Fruit fly (Drosophila melanogaster) whole organism, adult: ENCODE measurements around the gene CG3662.

Experiments used
- CG11617 ChIP-seq: fragments of 200-800 bp; sonication (Bioruptor generic); optimal IDR thresholded peaks from 2 replicates; lab custom pipeline; 2017; ENCODE audit warnings: mild to moderate bottlenecking, missing biosample characterization, missing genetic modification reagents, missing genetic modification characterization
- CG12768 ChIP-seq: fragments of 200-800 bp; sonication (Bioruptor generic); optimal IDR thresholded peaks from 2 replicates; lab custom pipeline; 2017; ENCODE audit warnings: missing biosample characterization, missing genetic modification characterization, mild to moderate bottlenecking, moderate library complexity, missing genetic modification reagents
- CG14711 ChIP-seq: fragments of 200-800 bp; sonication (Bioruptor generic); optimal IDR thresholded peaks from 2 replicates; lab custom pipeline; 2018; ENCODE audit warnings: missing biosample characterization, mild to moderate bottlenecking, missing genetic modification characterization, moderate library complexity
- CG1620 ChIP-seq: fragments of 200-800 bp; sonication (Bioruptor generic); optimal IDR thresholded peaks from 2 replicates; lab custom pipeline; 2016; ENCODE audit warnings: missing biosample characterization, missing genetic modification characterization
- CG33017 ChIP-seq: fragments of 200-800 bp; sonication (Bioruptor generic); optimal IDR thresholded peaks from 2 replicates; lab custom pipeline; 2018; ENCODE audit warnings: missing biosample characterization, mild to moderate bottlenecking, missing genetic modification characterization, moderate library complexity
- CG5204 ChIP-seq: fragments of 200-800 bp; sonication (Bioruptor generic); optimal IDR thresholded peaks from 2 replicates; lab custom pipeline; 2016; ENCODE audit warnings: missing biosample characterization, missing genetic modification characterization
- CG7045 ChIP-seq: fragments of 200-800 bp; sonication (Bioruptor generic); optimal IDR thresholded peaks from 2 replicates; lab custom pipeline; 2017; ENCODE audit warnings: missing biosample characterization, mild to moderate bottlenecking, missing genetic modification characterization
- CG7101 ChIP-seq: fragments of 200-800 bp; sonication (Bioruptor generic); optimal IDR thresholded peaks from 2 replicates; lab custom pipeline; 2018; ENCODE audit warnings: missing biosample characterization, mild to moderate bottlenecking, missing genetic modification characterization, moderate library complexity
- Clk ChIP-seq: fragments of 200-800 bp; sonication (Bioruptor generic); optimal IDR thresholded peaks from 2 replicates; lab custom pipeline; 2017; ENCODE audit warnings: missing biosample characterization, missing genetic modification characterization
- Crg-1 ChIP-seq: fragments of 200-800 bp; sonication (Bioruptor generic); optimal IDR thresholded peaks from 2 replicates; lab custom pipeline; 2016; ENCODE audit warnings: missing biosample characterization, missing genetic modification characterization
- Hr96 ChIP-seq: fragments of 200-800 bp; sonication (Bioruptor generic); optimal IDR thresholded peaks from 2 replicates; lab custom pipeline; 2016; ENCODE audit warnings: missing biosample characterization, missing genetic modification characterization
- Mnt ChIP-seq: fragments of 200-800 bp; sonication (Bioruptor generic); optimal IDR thresholded peaks from 2 replicates; lab custom pipeline; 2016; ENCODE audit warnings: missing biosample characterization, mild to moderate bottlenecking, missing genetic modification characterization
- bab1 ChIP-seq: fragments of 200-800 bp; sonication (Bioruptor generic); optimal IDR thresholded peaks from 3 replicates; lab custom pipeline; 2019; ENCODE audit warnings: missing biosample characterization, mild to moderate bottlenecking, missing genetic modification characterization, moderate library complexity
- cic ChIP-seq: fragments of 200-800 bp; sonication (Bioruptor generic); optimal IDR thresholded peaks from 2 replicates; lab custom pipeline; 2017; ENCODE audit warnings: missing biosample characterization, mild to moderate bottlenecking, missing genetic modification characterization, moderate library complexity
- cnc ChIP-seq, 2 experiments: fragments of >200 bp; optimal IDR thresholded peaks; 2 replicates each; lab custom pipeline; 2017
- kay ChIP-seq: fragments of 200-800 bp; sonication (Bioruptor generic); peaks from one replicate; lab custom pipeline; 2016; ENCODE audit warnings: missing biosample characterization, missing genetic modification characterization, borderline replicate concordance
- ovo ChIP-seq: fragments of 200-800 bp; sonication (Bioruptor generic); optimal IDR thresholded peaks from 2 replicates; lab custom pipeline; 2016; ENCODE audit warnings: missing biosample characterization, missing genetic modification characterization
- pad ChIP-seq: fragments of 200-800 bp; sonication (Bioruptor generic); optimal IDR thresholded peaks from 3 replicates; lab custom pipeline; 2017; ENCODE audit warnings: missing biosample characterization, missing genetic modification characterization, mild to moderate bottlenecking, moderate library complexity, missing genetic modification reagents
- tj ChIP-seq: fragments of 200-800 bp; sonication (Bioruptor generic); optimal IDR thresholded peaks from 3 replicates; lab custom pipeline; 2017; ENCODE audit warnings: missing biosample characterization, mild to moderate bottlenecking, missing genetic modification characterization, moderate library complexity
- toe ChIP-seq: fragments of 200-800 bp; sonication (Bioruptor generic); optimal IDR thresholded peaks from 2 replicates; lab custom pipeline; 2016; ENCODE audit warnings: missing biosample characterization, missing genetic modification characterization

CG3662 gene

dm6 chr2L:841708-842107 lies 20.6 kb downstream of the CG3662 start:
- no peak for TF ChIP-seq Crg-1 (GFP tag; lab: Kevin White, UChicago)
- TF ChIP-seq toe (GFP tag; lab: Kevin White, UChicago) = peak; percentile 18
- TF ChIP-seq tj (GFP tag; lab: Kevin White, UChicago) = peak; percentile 98
- no peak for TF ChIP-seq cnc (optimal IDR thresholded peaks at IDR 0.05; lab: Kevin White, UChicago)
- TF ChIP-seq CG12768 (GFP tag; lab: Kevin White, UChicago) = peak; percentile 81
- TF ChIP-seq CG7045 (GFP tag; lab: Kevin White, UChicago) = peak; percentile 82
- no peak for TF ChIP-seq Mnt (GFP tag; lab: Kevin White, UChicago)
- peak; percentile 50 for TF ChIP-seq CG1620 (GFP tag; lab: Kevin White, UChicago)
- peak; percentile 54 for TF ChIP-seq CG33017 (tag; lab: Kevin White, UChicago)
- TF ChIP-seq kay (GFP tag; lab: Kevin White, UChicago) = no peak
- peak; percentile 13 for TF ChIP-seq Clk (GFP tag; lab: Kevin White, UChicago)
- peak; percentile 66 for TF ChIP-seq Hr96 (GFP tag; lab: Kevin White, UChicago)
- peak; percentile 64 for TF ChIP-seq pad (GFP tag; lab: Kevin White, UChicago)
- peak; percentile 93 for TF ChIP-seq bab1 (GFP tag; lab: Kevin White, UChicago)
- peak; percentile 72 for TF ChIP-seq CG7101 (tag; lab: Kevin White, UChicago)
- TF ChIP-seq cic (GFP tag; lab: Kevin White, UChicago) = no peak
- peak; percentile 78 for TF ChIP-seq CG14711 (tag; lab: Kevin White, UChicago)
- TF ChIP-seq CG11617 (GFP tag; lab: Kevin White, UChicago) = peak; percentile 49

dm6 chr2L:842873-843272 lies 21.8 kb downstream of the CG3662 start:
- TF ChIP-seq CG5204 (GFP tag; lab: Kevin White, UChicago) = no peak
- TF ChIP-seq Mnt (GFP tag; lab: Kevin White, UChicago) = no peak
- no peak for TF ChIP-seq CG14711 (tag; lab: Kevin White, UChicago)
- TF ChIP-seq CG11617 (GFP tag; lab: Kevin White, UChicago) = no peak
- TF ChIP-seq pad (GFP tag; lab: Kevin White, UChicago) = no peak
- no peak for TF ChIP-seq kay (GFP tag; lab: Kevin White, UChicago)
- peak; percentile 57 for TF ChIP-seq tj (GFP tag; lab: Kevin White, UChicago)

- TF ChIP-seq pad (GFP tag; lab: Kevin White, UChicago) (no peak), CG11617 (GFP tag; lab: Kevin White, UChicago) (peak; percentile 39), Crg-1 (GFP tag; lab: Kevin White, UChicago) (peak; percentile 15), Clk (GFP tag; lab: Kevin White, UChicago) (no peak), CG14711 (tag; lab: Kevin White, UChicago) (no peak)
Measured at dm6 chr2L:843301-843700, 22.2 kb downstream of the CG3662 start.

- TF ChIP-seq tj (GFP tag; lab: Kevin White, UChicago) (peak; percentile 100), CG11617 (GFP tag; lab: Kevin White, UChicago) (peak; percentile 13), bab1 (GFP tag; lab: Kevin White, UChicago) (peak; percentile 65), CG7101 (tag; lab: Kevin White, UChicago) (peak; percentile 68), CG12768 (GFP tag; lab: Kevin White, UChicago) (peak; percentile 71), ovo (GFP tag; lab: Kevin White, UChicago) (no peak), Mnt (GFP tag; lab: Kevin White, UChicago) (no peak), CG7045 (GFP tag; lab: Kevin White, UChicago) (peak; percentile 35), CG33017 (tag; lab: Kevin White, UChicago) (peak; percentile 60), CG14711 (tag; lab: Kevin White, UChicago) (peak; percentile 43)
Measured at dm6 chr2L:843850-844791, 23.0 kb downstream of the CG3662 start.

- TF ChIP-seq tj (GFP tag; lab: Kevin White, UChicago) (no peak), CG1620 (GFP tag; lab: Kevin White, UChicago) (no peak), kay (GFP tag; lab: Kevin White, UChicago) (no peak), ovo (GFP tag; lab: Kevin White, UChicago) (peak; percentile 28), pad (GFP tag; lab: Kevin White, UChicago) (no peak), CG14711 (tag; lab: Kevin White, UChicago) (peak; percentile 62), CG5204 (GFP tag; lab: Kevin White, UChicago) (peak; percentile 21), Crg-1 (GFP tag; lab: Kevin White, UChicago) (no peak), CG7101 (tag; lab: Kevin White, UChicago) (peak; percentile 58), toe (GFP tag; lab: Kevin White, UChicago) (peak; percentile 36), Mnt (GFP tag; lab: Kevin White, UChicago) (no peak), bab1 (GFP tag; lab: Kevin White, UChicago) (no peak), Clk (GFP tag; lab: Kevin White, UChicago) (peak; percentile 11), cic (GFP tag; lab: Kevin White, UChicago) (no peak), CG33017 (tag; lab: Kevin White, UChicago) (peak; percentile 58), cnc (optimal IDR thresholded peaks at IDR 0.05; lab: Kevin White, UChicago) (no peak), CG11617 (GFP tag; lab: Kevin White, UChicago) (no peak), Hr96 (GFP tag; lab: Kevin White, UChicago) (peak; percentile 11), CG12768 (GFP tag; lab: Kevin White, UChicago) (peak; percentile 33), CG7045 (GFP tag; lab: Kevin White, UChicago) (peak; percentile 67)
Measured at dm6 chr2L:845341-846004, 24.4 kb downstream of the CG3662 start.
